Fruit fly (Drosophila melanogaster) whole organism, adult: ENCODE results near the gene jhamt.
A peak's percentile ranks its signal among the peaks of the same experiment; 100 is the strongest.

Experiments used
- CG11617 ChIP-seq: fragments of 200-800 bp; sonication (Bioruptor generic); optimal IDR thresholded peaks from 2 replicates; lab custom pipeline; 2017; ENCODE audit warnings: mild to moderate bottlenecking, missing biosample characterization, missing genetic modification reagents, missing genetic modification characterization
- CG12768 ChIP-seq: fragments of 200-800 bp; sonication (Bioruptor generic); optimal IDR thresholded peaks from 2 replicates; lab custom pipeline; 2017; ENCODE audit warnings: missing biosample characterization, missing genetic modification characterization, mild to moderate bottlenecking, moderate library complexity, missing genetic modification reagents
- CG14711 ChIP-seq: fragments of 200-800 bp; sonication (Bioruptor generic); optimal IDR thresholded peaks from 2 replicates; lab custom pipeline; 2018; ENCODE audit warnings: missing biosample characterization, mild to moderate bottlenecking, missing genetic modification characterization, moderate library complexity
- CG1620 ChIP-seq: fragments of 200-800 bp; sonication (Bioruptor generic); optimal IDR thresholded peaks from 2 replicates; lab custom pipeline; 2016; ENCODE audit warnings: missing biosample characterization, missing genetic modification characterization
- CG33017 ChIP-seq: fragments of 200-800 bp; sonication (Bioruptor generic); optimal IDR thresholded peaks from 2 replicates; lab custom pipeline; 2018; ENCODE audit warnings: missing biosample characterization, mild to moderate bottlenecking, missing genetic modification characterization, moderate library complexity
- CG5204 ChIP-seq: fragments of 200-800 bp; sonication (Bioruptor generic); optimal IDR thresholded peaks from 2 replicates; lab custom pipeline; 2016; ENCODE audit warnings: missing biosample characterization, missing genetic modification characterization
- CG7045 ChIP-seq: fragments of 200-800 bp; sonication (Bioruptor generic); optimal IDR thresholded peaks from 2 replicates; lab custom pipeline; 2017; ENCODE audit warnings: missing biosample characterization, mild to moderate bottlenecking, missing genetic modification characterization
- CG7101 ChIP-seq: fragments of 200-800 bp; sonication (Bioruptor generic); optimal IDR thresholded peaks from 2 replicates; lab custom pipeline; 2018; ENCODE audit warnings: missing biosample characterization, mild to moderate bottlenecking, missing genetic modification characterization, moderate library complexity
- Clk ChIP-seq: fragments of 200-800 bp; sonication (Bioruptor generic); optimal IDR thresholded peaks from 2 replicates; lab custom pipeline; 2017; ENCODE audit warnings: missing biosample characterization, missing genetic modification characterization
- Crg-1 ChIP-seq: fragments of 200-800 bp; sonication (Bioruptor generic); optimal IDR thresholded peaks from 2 replicates; lab custom pipeline; 2016; ENCODE audit warnings: missing biosample characterization, missing genetic modification characterization
- Hr96 ChIP-seq: fragments of 200-800 bp; sonication (Bioruptor generic); optimal IDR thresholded peaks from 2 replicates; lab custom pipeline; 2016; ENCODE audit warnings: missing biosample characterization, missing genetic modification characterization
- Mnt ChIP-seq: fragments of 200-800 bp; sonication (Bioruptor generic); optimal IDR thresholded peaks from 2 replicates; lab custom pipeline; 2016; ENCODE audit warnings: missing biosample characterization, mild to moderate bottlenecking, missing genetic modification characterization
- bab1 ChIP-seq: fragments of 200-800 bp; sonication (Bioruptor generic); optimal IDR thresholded peaks from 3 replicates; lab custom pipeline; 2019; ENCODE audit warnings: missing biosample characterization, mild to moderate bottlenecking, missing genetic modification characterization, moderate library complexity
- cic ChIP-seq: fragments of 200-800 bp; sonication (Bioruptor generic); optimal IDR thresholded peaks from 2 replicates; lab custom pipeline; 2017; ENCODE audit warnings: missing biosample characterization, mild to moderate bottlenecking, missing genetic modification characterization, moderate library complexity
- cnc ChIP-seq, 2 experiments: fragments of >200 bp; optimal IDR thresholded peaks; 2 replicates each; lab custom pipeline; 2017
- kay ChIP-seq: fragments of 200-800 bp; sonication (Bioruptor generic); peaks from one replicate; lab custom pipeline; 2016; ENCODE audit warnings: missing biosample characterization, missing genetic modification characterization, borderline replicate concordance
- ovo ChIP-seq: fragments of 200-800 bp; sonication (Bioruptor generic); optimal IDR thresholded peaks from 2 replicates; lab custom pipeline; 2016; ENCODE audit warnings: missing biosample characterization, missing genetic modification characterization
- pad ChIP-seq: fragments of 200-800 bp; sonication (Bioruptor generic); optimal IDR thresholded peaks from 3 replicates; lab custom pipeline; 2017; ENCODE audit warnings: missing biosample characterization, missing genetic modification characterization, mild to moderate bottlenecking, moderate library complexity, missing genetic modification reagents
- tj ChIP-seq: fragments of 200-800 bp; sonication (Bioruptor generic); optimal IDR thresholded peaks from 3 replicates; lab custom pipeline; 2017; ENCODE audit warnings: missing biosample characterization, mild to moderate bottlenecking, missing genetic modification characterization, moderate library complexity
- toe ChIP-seq: fragments of 200-800 bp; sonication (Bioruptor generic); optimal IDR thresholded peaks from 2 replicates; lab custom pipeline; 2016; ENCODE audit warnings: missing biosample characterization, missing genetic modification characterization

jhamt gene

dm6 chr2L:16365603-16366002 lies at the start of gene jhamt:
jhamt (plus strand) TSS chr2L:16365903.
- no peak for TF ChIP-seq CG11617 (GFP tag; lab: Kevin White, UChicago)
- no peak for TF ChIP-seq CG1620 (GFP tag; lab: Kevin White, UChicago)
- no peak for TF ChIP-seq CG5204 (GFP tag; lab: Kevin White, UChicago)

dm6 chr2L:16316410-16316809 lies 49.3 kb upstream of the jhamt start:
- TF ChIP-seq cnc (optimal IDR thresholded peaks at IDR 0.05; lab: Kevin White, UChicago), result no peak

dm6 chr2L:16317131-16317530 lies 48.6 kb upstream of the jhamt start:
- TF ChIP-seq CG12768 (GFP tag; lab: Kevin White, UChicago) (peak; percentile 60), cnc (optimal IDR thresholded peaks at IDR 0.05; lab: Kevin White, UChicago) (no peak), ovo (GFP tag; lab: Kevin White, UChicago) (peak; percentile 20), cic (GFP tag; lab: Kevin White, UChicago) (peak; percentile 85), Clk (GFP tag; lab: Kevin White, UChicago) (no peak), CG7101 (no peak), CG1620 (GFP tag; lab: Kevin White, UChicago) (no peak), kay (peak; percentile 5), CG7045 (GFP tag; lab: Kevin White, UChicago) (peak; percentile 4), bab1 (GFP tag; lab: Kevin White, UChicago) (no peak)

- TF ChIP-seq ovo (GFP tag; lab: Kevin White, UChicago), result peak; percentile 27
- TF ChIP-seq Mnt, result peak; percentile 46
- TF ChIP-seq pad (GFP tag; lab: Kevin White, UChicago), result no peak
- peak; percentile 41 for TF ChIP-seq CG1620 (GFP tag; lab: Kevin White, UChicago)
- peak; percentile 7 for TF ChIP-seq CG7101
- peak; percentile 26 for TF ChIP-seq cic (GFP tag; lab: Kevin White, UChicago)
- TF ChIP-seq tj, result peak; percentile 72
- TF ChIP-seq Hr96 (GFP tag; lab: Kevin White, UChicago), result no peak
- TF ChIP-seq bab1 (GFP tag; lab: Kevin White, UChicago), result no peak
- peak; percentile 9 for TF ChIP-seq CG7045 (GFP tag; lab: Kevin White, UChicago)
- TF ChIP-seq Clk (GFP tag; lab: Kevin White, UChicago), result no peak
- TF ChIP-seq kay, result peak; percentile 70
- TF ChIP-seq CG12768 (GFP tag; lab: Kevin White, UChicago), result peak; percentile 34
- no peak for TF ChIP-seq CG11617 (GFP tag; lab: Kevin White, UChicago)
- TF ChIP-seq CG5204 (GFP tag; lab: Kevin White, UChicago), result no peak
- no peak for TF ChIP-seq cnc (optimal IDR thresholded peaks at IDR 0.05; lab: Kevin White, UChicago)
- peak; percentile 71 for TF ChIP-seq Crg-1
- no peak for TF ChIP-seq toe (GFP tag; lab: Kevin White, UChicago)
- no peak for TF ChIP-seq CG14711 (tag; lab: Kevin White, UChicago)
- TF ChIP-seq CG33017 (tag; lab: Kevin White, UChicago), result no peak
Measured at dm6 chr2L:16317777-16318610, 47.7 kb upstream of the jhamt start.

dm6 chr2L:16319743-16320142 lies 46.0 kb upstream of the jhamt start:
- peak; percentile 88 for TF ChIP-seq cic (GFP tag; lab: Kevin White, UChicago)
- no peak for TF ChIP-seq CG5204 (GFP tag; lab: Kevin White, UChicago)
- no peak for TF ChIP-seq bab1 (GFP tag; lab: Kevin White, UChicago)
- peak; percentile 14 for TF ChIP-seq pad (GFP tag; lab: Kevin White, UChicago)
- TF ChIP-seq CG11617 (GFP tag; lab: Kevin White, UChicago), result no peak
- TF ChIP-seq CG12768 (GFP tag; lab: Kevin White, UChicago), result peak; percentile 52
- TF ChIP-seq Mnt, result peak; percentile 45
- TF ChIP-seq cnc (optimal IDR thresholded peaks at IDR 0.05; lab: Kevin White, UChicago), result no peak
- no peak for TF ChIP-seq Hr96 (GFP tag; lab: Kevin White, UChicago)
- TF ChIP-seq CG33017 (tag; lab: Kevin White, UChicago), result peak; percentile 36
- TF ChIP-seq tj, result peak; percentile 22
- TF ChIP-seq CG7101, result no peak
- TF ChIP-seq CG14711 (tag; lab: Kevin White, UChicago), result no peak
- TF ChIP-seq CG1620 (GFP tag; lab: Kevin White, UChicago), result no peak
- TF ChIP-seq toe (GFP tag; lab: Kevin White, UChicago), result no peak
- TF ChIP-seq CG7045 (GFP tag; lab: Kevin White, UChicago), result peak; percentile 20
- TF ChIP-seq kay, result peak; percentile 82
- TF ChIP-seq ovo (GFP tag; lab: Kevin White, UChicago), result no peak
- no peak for TF ChIP-seq Crg-1
- TF ChIP-seq Clk (GFP tag; lab: Kevin White, UChicago), result peak; percentile 32

dm6 chr2L:16320428-16320827 lies 45.3 kb upstream of the jhamt start:
- no peak for TF ChIP-seq tj

dm6 chr2L:16321209-16321608 lies 44.5 kb upstream of the jhamt start:
- TF ChIP-seq CG7101 (no peak), Mnt (no peak), bab1 (GFP tag; lab: Kevin White, UChicago) (no peak), cnc (optimal IDR thresholded peaks at IDR 0.05; lab: Kevin White, UChicago) (no peak), ovo (GFP tag; lab: Kevin White, UChicago) (no peak), Hr96 (GFP tag; lab: Kevin White, UChicago) (no peak), pad (GFP tag; lab: Kevin White, UChicago) (no peak), CG1620 (GFP tag; lab: Kevin White, UChicago) (no peak), tj (no peak)
